Worm (Caenorhabditis elegans) whole organism, late embryonic: ENCODE data around the gene lgc-58.
A peak's percentile ranks its signal among the peaks of the same experiment; 100 is the strongest.

ENCODE experiments used
- K02D7.2 ChIP-seq: sonication (generic microtip); optimal IDR thresholded peaks from 2 replicates; lab custom pipeline; 2017; ENCODE audit warnings: mild to moderate bottlenecking, missing genetic modification characterization, missing compliant biosample characterization
- K09A11.1 ChIP-seq: sonication (generic microtip); optimal IDR thresholded peaks from 2 replicates; lab custom pipeline; 2017; ENCODE audit warnings: antibody characterized with exemption, mild to moderate bottlenecking, missing genetic modification characterization, missing compliant biosample characterization; ENCODE audit not compliant: insufficient read depth
- T23F11.4 ChIP-seq: fragments of 200-800 bp; sonication (Bioruptor generic); optimal IDR thresholded peaks from 2 replicates; lab custom pipeline; 2018; ENCODE audit warnings: mild to moderate bottlenecking, missing genetic modification characterization, missing compliant biosample characterization
- ceh-14 ChIP-seq: sonication (generic microtip); optimal IDR thresholded peaks from 2 replicates; lab custom pipeline; 2016; ENCODE audit warnings: missing genotype, missing genetic modification characterization, missing compliant biosample characterization
- ceh-30 ChIP-seq: fragments of 150-350 bp; optimal IDR thresholded peaks from 2 replicates; lab custom pipeline; 2014; ENCODE audit warnings: missing biosample characterization, missing genetic modification characterization
- ceh-31 ChIP-seq: sonication (generic microtip); optimal IDR thresholded peaks from 2 replicates; lab custom pipeline; 2016; ENCODE audit warnings: missing genetic modification characterization, missing compliant biosample characterization
- ceh-9 ChIP-seq: sonication (generic microtip); optimal IDR thresholded peaks from 2 replicates; lab custom pipeline; 2016; ENCODE audit warnings: mild to moderate bottlenecking, missing genetic modification characterization, inconsistent platforms, missing compliant biosample characterization
- dmd-4 ChIP-seq: sonication (generic microtip); optimal IDR thresholded peaks from 2 replicates; lab custom pipeline; 2016; ENCODE audit warnings: borderline replicate concordance, missing genetic modification characterization, missing compliant biosample characterization
- elt-2 ChIP-seq: sonication (generic microtip); optimal IDR thresholded peaks from 2 replicates; lab custom pipeline; 2016; ENCODE audit warnings: missing genetic modification reagents, missing genetic modification characterization, missing compliant biosample characterization
- ets-4 ChIP-seq: sonication (generic microtip); optimal IDR thresholded peaks from 2 replicates; lab custom pipeline; 2016; ENCODE audit warnings: missing genetic modification characterization, missing compliant biosample characterization
- eyg-1 ChIP-seq: sonication (generic microtip); optimal IDR thresholded peaks from 2 replicates; lab custom pipeline; 2016; ENCODE audit warnings: missing genotype, missing genetic modification characterization, missing compliant biosample characterization
- fkh-6 ChIP-seq: sonication (generic microtip); optimal IDR thresholded peaks from 2 replicates; lab custom pipeline; 2016; ENCODE audit warnings: missing genetic modification characterization, missing compliant biosample characterization
- gmeb-2 ChIP-seq: sonication (generic microtip); optimal IDR thresholded peaks from 2 replicates; lab custom pipeline; 2016; ENCODE audit warnings: missing genetic modification characterization, inconsistent platforms, missing compliant biosample characterization
- hlh-13 ChIP-seq: fragments of 200-800 bp; sonication (Bioruptor generic); optimal IDR thresholded peaks from 2 replicates; lab custom pipeline; 2018; ENCODE audit warnings: mild to moderate bottlenecking, missing genetic modification characterization, missing compliant biosample characterization
- hlh-15 ChIP-seq: sonication (generic microtip); optimal IDR thresholded peaks from 2 replicates; lab custom pipeline; 2016; ENCODE audit warnings: missing genetic modification characterization, missing compliant biosample characterization
- hlh-30 ChIP-seq: sonication (generic microtip); optimal IDR thresholded peaks from 2 replicates; lab custom pipeline; 2017; ENCODE audit warnings: antibody characterized with exemption, missing genetic modification characterization, missing compliant biosample characterization; ENCODE audit not compliant: insufficient read depth
- hlh-8 ChIP-seq: sonication (generic microtip); optimal IDR thresholded peaks from 2 replicates; lab custom pipeline; 2016; ENCODE audit warnings: missing genotype, missing genetic modification characterization, missing compliant biosample characterization
- madf-2 ChIP-seq: sonication (generic microtip); optimal IDR thresholded peaks from 2 replicates; lab custom pipeline; 2017; ENCODE audit warnings: missing genetic modification characterization, missing compliant biosample characterization
- mec-3 ChIP-seq: sonication (generic microtip); optimal IDR thresholded peaks from 2 replicates; lab custom pipeline; 2016; ENCODE audit warnings: borderline replicate concordance, missing genetic modification characterization, missing compliant biosample characterization
- nhr-232 ChIP-seq: sonication (generic microtip); optimal IDR thresholded peaks from 2 replicates; lab custom pipeline; 2016; ENCODE audit warnings: missing genetic modification characterization, missing compliant biosample characterization
- npax-4 ChIP-seq: sonication (generic microtip); optimal IDR thresholded peaks from 2 replicates; lab custom pipeline; 2016; ENCODE audit warnings: missing genetic modification characterization, missing compliant biosample characterization
- pax-1 ChIP-seq: fragments of 150-350 bp; optimal IDR thresholded peaks from 2 replicates; lab custom pipeline; 2014; ENCODE audit warnings: missing biosample characterization, missing genetic modification characterization
- pha-4 ChIP-seq: fragments of 150-350 bp; optimal IDR thresholded peaks from 2 replicates; lab custom pipeline; 2018; ENCODE audit warnings: missing biosample characterization, missing genetic modification reagents, missing genetic modification characterization
- pqm-1 ChIP-seq: sonication (generic microtip); optimal IDR thresholded peaks from 2 replicates; lab custom pipeline; 2016; ENCODE audit warnings: missing genetic modification characterization, missing compliant biosample characterization
- rnt-1 ChIP-seq: sonication (generic microtip); optimal IDR thresholded peaks from 2 replicates; lab custom pipeline; 2016; ENCODE audit warnings: missing genetic modification characterization, missing compliant biosample characterization
- sdc-2 ChIP-seq: sonication (generic microtip); optimal IDR thresholded peaks from 2 replicates; lab custom pipeline; 2016; ENCODE audit warnings: missing genotype, missing genetic modification characterization, missing compliant biosample characterization
- sox-4 ChIP-seq: sonication (generic microtip); optimal IDR thresholded peaks from 2 replicates; lab custom pipeline; 2017; ENCODE audit warnings: mild to moderate bottlenecking, missing genetic modification characterization, inconsistent platforms, missing compliant biosample characterization
- unc-42 ChIP-seq: sonication (generic microtip); optimal IDR thresholded peaks from 2 replicates; lab custom pipeline; 2016; ENCODE audit warnings: missing genotype, missing genetic modification characterization, missing compliant biosample characterization
- unc-86 ChIP-seq: sonication (generic microtip); optimal IDR thresholded peaks from 2 replicates; lab custom pipeline; 2016; ENCODE audit warnings: missing genetic modification characterization, missing compliant biosample characterization

Gene lgc-58

DNA sequence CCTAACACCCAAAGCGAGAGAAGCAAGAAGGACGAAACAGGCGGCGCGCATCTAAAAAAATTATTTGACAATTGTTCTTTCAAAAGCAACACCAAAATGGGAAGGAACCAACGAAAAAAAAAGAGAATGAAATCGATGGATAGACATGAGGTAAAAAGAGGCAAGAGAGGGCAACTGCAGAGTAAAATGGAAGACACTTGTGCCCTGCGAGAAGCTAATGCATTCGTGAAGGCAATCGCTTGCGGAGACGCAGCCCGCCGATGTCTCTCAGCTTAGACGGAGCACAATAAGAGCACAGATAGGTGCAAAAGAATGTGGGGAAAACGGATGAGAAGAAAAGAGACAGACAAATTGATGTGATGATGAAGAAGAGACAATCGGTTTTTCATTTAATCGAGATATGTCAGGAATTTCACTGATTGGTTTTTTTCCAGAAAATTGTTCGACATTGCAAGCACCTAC is 52.9 kb downstream of the lgc-58 start, which contains the start of gene C15H9.9 (continued):
- TF ChIP-seq rnt-1 (tag; lab: Kevin White, UChicago), result peak; percentile 17
- TF ChIP-seq hlh-15 (tag; lab: Kevin White, UChicago), result no peak
- no peak for TF ChIP-seq hlh-13 (GFP tag; lab: Kevin White, UChicago)
- TF ChIP-seq pha-4 (tag; lab: Kevin White, UChicago), result no peak
- no peak for TF ChIP-seq elt-2 (tag; lab: Kevin White, UChicago)
- TF ChIP-seq ets-4 (tag; lab: Kevin White, UChicago), result no peak
- TF ChIP-seq ceh-31 (tag; lab: Kevin White, UChicago), result peak; percentile 69
- TF ChIP-seq fkh-6 (tag; lab: Kevin White, UChicago), result no peak
- no peak for TF ChIP-seq sdc-2
- no peak for TF ChIP-seq ceh-14
- no peak for TF ChIP-seq K02D7.2 (tag; lab: Kevin White, UChicago)
- no peak for TF ChIP-seq dmd-4 (tag; lab: Kevin White, UChicago)
- no peak for TF ChIP-seq eyg-1 (tag; lab: Kevin White, UChicago)
- TF ChIP-seq madf-2 (tag; lab: Kevin White, UChicago), result no peak
- no peak for TF ChIP-seq nhr-232
- no peak for TF ChIP-seq sox-4 (tag; lab: Kevin White, UChicago)

DNA sequence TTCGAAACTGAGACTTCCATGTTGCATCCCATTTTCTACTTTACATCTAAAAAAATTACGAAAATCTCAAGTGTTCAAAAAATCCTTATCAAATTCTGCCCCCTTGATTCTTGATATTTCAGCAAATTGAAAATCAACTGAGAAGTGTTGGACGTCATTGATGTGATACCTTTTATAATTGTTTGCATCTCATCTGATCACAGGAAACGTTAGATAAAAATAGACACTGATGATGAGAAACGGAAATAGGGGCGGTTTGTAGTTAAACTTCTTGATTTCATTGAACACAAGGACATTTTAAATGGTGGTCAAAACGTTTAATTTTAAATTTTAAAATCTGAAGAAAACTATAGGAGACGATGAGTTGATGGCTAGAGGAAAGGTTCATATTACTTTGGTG is 53.5 kb downstream of the lgc-58 start:
- no peak for TF ChIP-seq pqm-1 (tag; lab: Kevin White, UChicago)
- no peak for TF ChIP-seq gmeb-2 (tag; lab: Kevin White, UChicago)
- no peak for TF ChIP-seq ceh-9 (tag; lab: Kevin White, UChicago)
- TF ChIP-seq unc-86, result no peak
- TF ChIP-seq mec-3 (tag; lab: Kevin White, UChicago), result no peak
- no peak for TF ChIP-seq ceh-31 (tag; lab: Kevin White, UChicago)
- no peak for TF ChIP-seq K09A11.1
- TF ChIP-seq unc-42 (tag; lab: Kevin White, UChicago), result no peak
- no peak for TF ChIP-seq hlh-8 (tag; lab: Kevin White, UChicago)
- TF ChIP-seq ceh-30 (tag; lab: Kevin White, UChicago), result no peak
- no peak for TF ChIP-seq npax-4 (tag; lab: Kevin White, UChicago)
- no peak for TF ChIP-seq hlh-30 (tag; lab: Kevin White, UChicago)
- no peak for TF ChIP-seq pax-1
- no peak for TF ChIP-seq T23F11.4 (GFP tag; lab: Kevin White, UChicago)
- TF ChIP-seq, all 69 proteins: peak for 0

- no peak for TF ChIP-seq eyg-1 (tag; lab: Kevin White, UChicago)
Measured at ce11 chrX:6129277-6129676, 54.0 kb downstream of the lgc-58 start.
